Worm (Caenorhabditis elegans): ENCODE data around the gene nspc-16.

The nspc-16 gene

ce11 chrX:14557352-14557935, 34.1 kb downstream of the nspc-16 start:
- no peak for TF ChIP-seq grh-1 (GFP tag; IDR thresholded peaks at IDR 0.05)
- TF ChIP-seq snpc-4 (tag; optimal IDR thresholded peaks at IDR 0.05), result peak; percentile 7
- peak; percentile 80 for TF ChIP-seq fkh-10 (GFP tag; optimal IDR thresholded peaks at IDR 0.05)
- peak; percentile 65 for TF ChIP-seq nhr-20 (tag; optimal IDR thresholded peaks at IDR 0.05)
- TF ChIP-seq dsc-1 (tag; optimal IDR thresholded peaks at IDR 0.05), result peak; percentile 17
- 0 out of 2 replicates have a peak, but pooled peaks have one; percentile 19 for TF ChIP-seq mab-9 (GFP tag; IDR thresholded peaks at IDR 0.05)
- TF ChIP-seq ztf-11 (tag; optimal IDR thresholded peaks at IDR 0.05), result no peak
- TF ChIP-seq tbx-2 (tag; optimal IDR thresholded peaks at IDR 0.05), result peak; percentile 76
- TF ChIP-seq nhr-85 (tag), result no peak
- peak; percentile 35 for TF ChIP-seq xbp-1 (tag; optimal IDR thresholded peaks at IDR 0.05)
- no peak for TF ChIP-seq nhr-90 (tag; optimal IDR thresholded peaks at IDR 0.05; ENCODE audit: poor library complexity)
- no peak for TF ChIP-seq hpl-2 (GFP tag; optimal IDR thresholded peaks at IDR 0.05)
- TF ChIP-seq ets-5 (GFP tag; IDR thresholded peaks at IDR 0.05), result no peak
- TF ChIP-seq elt-3 (tag; optimal IDR thresholded peaks at IDR 0.05), result peak in 1 of 6 experiments; percentile 13
- TF ChIP-seq tlp-1 (tag; optimal IDR thresholded peaks at IDR 0.05), result no peak
- no peak for TF ChIP-seq sup-37 (GFP tag; optimal IDR thresholded peaks at IDR 0.05)
- TF ChIP-seq lsy-2 (tag; optimal IDR thresholded peaks at IDR 0.05), result peak; percentile 41 to 56
- peak; percentile 32 for TF ChIP-seq ztf-4 (tag; optimal IDR thresholded peaks at IDR 0.05)
- TF ChIP-seq C34B4.2 (tag; optimal IDR thresholded peaks at IDR 0.05), result no peak
- TF ChIP-seq rnt-1 (tag; optimal IDR thresholded peaks at IDR 0.05), result peak; percentile 88
- TF ChIP-seq sptf-1 (tag; optimal IDR thresholded peaks at IDR 0.05), result no peak
- no peak for TF ChIP-seq jun-1 (tag; optimal IDR thresholded peaks at IDR 0.05)
- no peak for TF ChIP-seq vab-15 (tag; optimal IDR thresholded peaks at IDR 0.05)
- TF ChIP-seq efl-3 (GFP tag; optimal IDR thresholded peaks at IDR 0.05), result no peak
- TF ChIP-seq skn-1 (tag; optimal IDR thresholded peaks at IDR 0.05), result peak; percentile 78
- peak; percentile 28 for TF ChIP-seq egl-13 (tag; optimal IDR thresholded peaks at IDR 0.05)
- TF ChIP-seq nhr-77 (tag; optimal IDR thresholded peaks at IDR 0.05), result no peak
- TF ChIP-seq alr-1 (tag; optimal IDR thresholded peaks at IDR 0.05; ENCODE audit: borderline replicate concordance), result no peak
- TF ChIP-seq fkh-4 (tag; optimal IDR thresholded peaks at IDR 0.05; ENCODE audit: borderline replicate concordance), result no peak
- TF ChIP-seq efl-1 (optimal IDR thresholded peaks at IDR 0.05), result peak in 1 of 2 experiments; percentile 33
- peak in 1 of 2 experiments; percentile 92 for TF ChIP-seq efl-1 (GFP tag; optimal IDR thresholded peaks at IDR 0.05 in 1 of 2)
- TF ChIP-seq lin-15B (tag; optimal IDR thresholded peaks at IDR 0.05), result no peak
- TF ChIP-seq C16A3.4 (tag; optimal IDR thresholded peaks at IDR 0.05), result no peak
- TF ChIP-seq irx-1 (tag; optimal IDR thresholded peaks at IDR 0.05), result peak; percentile 55
- TF ChIP-seq ces-1 (GFP tag; optimal IDR thresholded peaks at IDR 0.05), result no peak
- TF ChIP-seq nhr-11 (tag; optimal IDR thresholded peaks at IDR 0.05), result no peak
- no peak for TF ChIP-seq F16B12.6 (tag; optimal IDR thresholded peaks at IDR 0.05)
- no peak for TF ChIP-seq aha-1 (tag; optimal IDR thresholded peaks at IDR 0.05)
- TF ChIP-seq egl-27 (tag; optimal IDR thresholded peaks at IDR 0.05), result peak in 1 of 2 experiments; percentile 61
- TF ChIP-seq lir-3 (tag; optimal IDR thresholded peaks at IDR 0.05; ENCODE audit: poor library complexity), result no peak
- TF ChIP-seq unc-62 (GFP tag; optimal IDR thresholded peaks at IDR 0.05), result no peak
- peak; percentile 96 for TF ChIP-seq lin-14 (GFP tag; optimal IDR thresholded peaks at IDR 0.05)
- TF ChIP-seq pax-3 (tag; optimal IDR thresholded peaks at IDR 0.05), result no peak
- no peak for TF ChIP-seq pqm-1 (tag; optimal IDR thresholded peaks at IDR 0.05)
- TF ChIP-seq zag-1 (tag; optimal IDR thresholded peaks at IDR 0.05), result no peak
- peak in 1 of 3 experiments; percentile 2 for TF ChIP-seq dpl-1 (GFP tag; optimal IDR thresholded peaks at IDR 0.05)
- no peak for TF ChIP-seq aly-2 (tag; optimal IDR thresholded peaks at IDR 0.05)
- TF ChIP-seq nhr-237 (tag; optimal IDR thresholded peaks at IDR 0.05), result no peak
- TF ChIP-seq nhr-84 (tag; optimal IDR thresholded peaks at IDR 0.05), result no peak
- TF ChIP-seq mdl-1 (tag; optimal IDR thresholded peaks at IDR 0.05), result no peak
- peak; percentile 64 for TF ChIP-seq swsn-7 (tag; optimal IDR thresholded peaks at IDR 0.05)
- TF ChIP-seq C04F5.9 (tag; optimal IDR thresholded peaks at IDR 0.05), result no peak
- no peak for TF ChIP-seq unc-30 (tag; optimal IDR thresholded peaks at IDR 0.05)
